Worm (Caenorhabditis elegans): ENCODE measurements around the gene R03D7.8.

ce11 chrII:10975239-10975638 lies 18.5 kb upstream of the R03D7.8 start, which contains the start of gene ptp-3:
- no peak for TF ChIP-seq him-1 (tag; optimal IDR thresholded peaks at IDR 0.05)
- TF ChIP-seq dao-5 (tag; optimal IDR thresholded peaks at IDR 0.05) = no peak
- TF ChIP-seq W03F9.2 (tag; optimal IDR thresholded peaks at IDR 0.05) = no peak

All from whole organism, L4/young adult.